Fruit fly (Drosophila melanogaster): ENCODE results near the gene CG12945.

Gene CG12945

dm6 chr3R:9747875-9747899 is 43.3 kb downstream of the CG12945 start, which contains the start of gene PpD3:
TSS of gene PpD3 (plus strand) at chr3R:9747875.
- TF ChIP-seq CG32264 (GFP tag; optimal IDR thresholded peaks at IDR 0.05) (no peak), HLH106 (tag; optimal IDR thresholded peaks at IDR 0.05) (no peak), sv (GFP tag; optimal IDR thresholded peaks at IDR 0.05) (no peak), Mio (GFP tag; optimal IDR thresholded peaks at IDR 0.05) (no peak), br (GFP tag; optimal IDR thresholded peaks at IDR 0.05) (no peak), CrebA (GFP tag; optimal IDR thresholded peaks at IDR 0.05; ENCODE audit: borderline replicate concordance) (no peak), sage (GFP tag; optimal IDR thresholded peaks at IDR 0.05) (no peak), OdsH (GFP tag; optimal IDR thresholded peaks at IDR 0.05) (no peak), Hr83 (GFP tag; optimal IDR thresholded peaks at IDR 0.05; ENCODE audit: poor library complexity, severe bottlenecking) (no peak), GATAd (GFP tag; optimal IDR thresholded peaks at IDR 0.05) (no peak), pan (optimal IDR thresholded peaks at IDR 0.05) (no peak), lola (GFP tag; optimal IDR thresholded peaks at IDR 0.05) (no peak), foxo (GFP tag; optimal IDR thresholded peaks at IDR 0.05) (no peak), Abd-B (GFP tag; optimal IDR thresholded peaks at IDR 0.05) (no peak)

DNA sequence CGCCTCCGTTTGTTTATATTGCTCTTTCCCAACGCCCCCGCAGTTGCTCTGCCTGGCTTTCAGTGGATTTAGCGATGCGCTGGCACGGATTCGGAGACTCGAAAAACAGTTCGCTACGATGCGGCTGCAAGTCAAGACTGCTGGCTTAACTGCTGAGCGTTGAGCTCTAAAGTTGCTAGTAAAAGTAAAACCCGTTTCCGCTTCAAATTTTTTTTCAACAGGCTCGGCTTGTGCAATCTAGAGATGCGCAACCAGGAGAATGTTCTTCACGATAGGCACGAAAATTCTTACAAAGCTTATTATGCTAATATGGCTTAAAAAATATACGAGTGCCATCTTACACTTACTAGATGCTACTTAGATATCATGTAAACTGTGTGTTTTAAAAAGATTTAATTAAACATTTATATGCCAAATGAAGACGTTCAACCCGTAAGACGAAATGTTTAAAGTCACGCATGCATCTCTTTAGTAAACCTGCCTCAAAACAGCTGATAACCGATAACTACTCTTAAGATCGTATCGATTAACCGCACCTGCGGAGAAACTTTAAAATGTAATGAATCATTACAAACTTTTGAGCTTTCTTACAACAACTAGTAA is 43.6 kb downstream of the CG12945 start, which contains the start of gene CG12948:
TSS of gene CG12948 (minus strand) at position 473 of the 603 bp plus-strand sequence.
- TF ChIP-seq Hnf4 (GFP tag; optimal IDR thresholded peaks at IDR 0.05) (no peak), HLH106 (tag; optimal IDR thresholded peaks at IDR 0.05) (peak; percentile 79), sage (GFP tag; optimal IDR thresholded peaks at IDR 0.05) (no peak), Myc (optimal IDR thresholded peaks at IDR 0.05) (peak; percentile 50), jim (GFP tag; optimal IDR thresholded peaks at IDR 0.05) (no peak), CrebA (GFP tag; optimal IDR thresholded peaks at IDR 0.05; ENCODE audit: borderline replicate concordance) (no peak), psq (GFP tag; optimal IDR thresholded peaks at IDR 0.05) (peak; percentile 53), h (GFP tag; optimal IDR thresholded peaks at IDR 0.05) (no peak), dmrt93B (GFP tag; optimal IDR thresholded peaks at IDR 0.05) (no peak), tai (GFP tag; optimal IDR thresholded peaks at IDR 0.05) (no peak), GATAd (GFP tag; optimal IDR thresholded peaks at IDR 0.05) (no peak), Mio (GFP tag; optimal IDR thresholded peaks at IDR 0.05) (no peak), Dif (GFP tag; optimal IDR thresholded peaks at IDR 0.05; ENCODE audit: partially characterized antibody) (peak; percentile 17), Vsx2 (GFP tag; optimal IDR thresholded peaks at IDR 0.05; ENCODE audit: partially characterized antibody) (no peak), Sp1 (GFP tag; optimal IDR thresholded peaks at IDR 0.05) (peak; percentile 76), br (GFP tag; optimal IDR thresholded peaks at IDR 0.05) (peak; percentile 80), dl (GFP tag; optimal IDR thresholded peaks at IDR 0.05; ENCODE audit: insufficient read depth in 1 of 2, partially characterized antibody in 2 of 2) (no peak), N (GFP tag; optimal IDR thresholded peaks at IDR 0.05) (no peak), sv (GFP tag; optimal IDR thresholded peaks at IDR 0.05) (peak; percentile 55), dsf (GFP tag; optimal IDR thresholded peaks at IDR 0.05; ENCODE audit: borderline replicate concordance) (peak; percentile 10), Abd-B (GFP tag; optimal IDR thresholded peaks at IDR 0.05) (no peak), CG32264 (GFP tag; optimal IDR thresholded peaks at IDR 0.05) (no peak), brk (GFP tag; optimal IDR thresholded peaks at IDR 0.05) (no peak), Dfd (GFP tag; optimal IDR thresholded peaks at IDR 0.05) (no peak), foxo (GFP tag; optimal IDR thresholded peaks at IDR 0.05) (peak in 1 of 2 experiments; percentile 32), rgr (GFP tag; optimal IDR thresholded peaks at IDR 0.05) (peak; percentile 73), woc (GFP tag; optimal IDR thresholded peaks at IDR 0.05) (peak; percentile 96), OdsH (GFP tag; optimal IDR thresholded peaks at IDR 0.05) (peak; percentile 55), pan (optimal IDR thresholded peaks at IDR 0.05) (no peak), lola (GFP tag; optimal IDR thresholded peaks at IDR 0.05) (no peak), fru (GFP tag; optimal IDR thresholded peaks at IDR 0.05) (no peak), Hr78 (GFP tag; optimal IDR thresholded peaks at IDR 0.05) (no peak), Rel (GFP tag; optimal IDR thresholded peaks at IDR 0.05) (no peak), Rel (tag; optimal IDR thresholded peaks at IDR 0.05) (peak; percentile 65), usp (GFP tag; optimal IDR thresholded peaks at IDR 0.05) (no peak), ey (GFP tag; optimal IDR thresholded peaks at IDR 0.05) (peak; percentile 51), CG9705 (GFP tag; optimal IDR thresholded peaks at IDR 0.05) (peak; percentile 74), Hr83 (GFP tag; optimal IDR thresholded peaks at IDR 0.05; ENCODE audit: poor library complexity, severe bottlenecking) (no peak), Jra (GFP tag; optimal IDR thresholded peaks at IDR 0.05) (no peak)

DNA sequence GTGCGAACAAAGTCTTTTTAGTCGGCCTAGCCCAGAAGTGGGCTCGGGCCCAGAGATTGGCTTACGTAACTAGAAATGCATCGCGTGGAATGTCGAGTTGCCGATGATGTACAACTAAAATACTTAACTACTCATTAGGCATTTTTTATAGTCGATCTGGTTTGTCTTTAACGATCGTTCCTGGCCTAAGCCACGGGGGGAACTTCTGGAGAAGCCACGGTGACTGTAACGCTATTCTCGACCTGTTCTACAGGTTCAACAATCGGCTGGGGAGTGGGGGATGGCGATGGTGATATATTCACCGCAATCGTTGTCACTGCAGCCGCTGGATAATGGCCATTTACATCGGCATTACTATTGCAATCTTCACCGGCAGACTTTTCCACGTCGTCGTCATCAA is 44.8 kb downstream of the CG12945 start, which contains the start of gene CG34409:
TSS of gene CG34409 (minus strand) at position 101 of the 400 bp plus-strand sequence.
- TF ChIP-seq sv (GFP tag; optimal IDR thresholded peaks at IDR 0.05) (no peak), psq (GFP tag; optimal IDR thresholded peaks at IDR 0.05) (no peak), CrebA (GFP tag; optimal IDR thresholded peaks at IDR 0.05; ENCODE audit: borderline replicate concordance) (no peak), usp (GFP tag; optimal IDR thresholded peaks at IDR 0.05) (no peak), dl (GFP tag; optimal IDR thresholded peaks at IDR 0.05; ENCODE audit: insufficient read depth in 1 of 2, partially characterized antibody in 2 of 2) (no peak), GATAd (GFP tag; optimal IDR thresholded peaks at IDR 0.05) (no peak), brk (GFP tag; optimal IDR thresholded peaks at IDR 0.05) (no peak), fru (GFP tag; optimal IDR thresholded peaks at IDR 0.05) (no peak), Myc (optimal IDR thresholded peaks at IDR 0.05) (no peak), OdsH (GFP tag; optimal IDR thresholded peaks at IDR 0.05) (no peak), CG9705 (GFP tag; optimal IDR thresholded peaks at IDR 0.05) (no peak), Hnf4 (GFP tag; optimal IDR thresholded peaks at IDR 0.05) (no peak), tai (GFP tag; optimal IDR thresholded peaks at IDR 0.05) (no peak), rgr (GFP tag; optimal IDR thresholded peaks at IDR 0.05) (no peak), dmrt93B (GFP tag; optimal IDR thresholded peaks at IDR 0.05) (no peak), Hr78 (GFP tag; optimal IDR thresholded peaks at IDR 0.05) (no peak)
